Fruit fly (Drosophila melanogaster): Measurements from ENCODE around the gene CG16704.

DNA sequence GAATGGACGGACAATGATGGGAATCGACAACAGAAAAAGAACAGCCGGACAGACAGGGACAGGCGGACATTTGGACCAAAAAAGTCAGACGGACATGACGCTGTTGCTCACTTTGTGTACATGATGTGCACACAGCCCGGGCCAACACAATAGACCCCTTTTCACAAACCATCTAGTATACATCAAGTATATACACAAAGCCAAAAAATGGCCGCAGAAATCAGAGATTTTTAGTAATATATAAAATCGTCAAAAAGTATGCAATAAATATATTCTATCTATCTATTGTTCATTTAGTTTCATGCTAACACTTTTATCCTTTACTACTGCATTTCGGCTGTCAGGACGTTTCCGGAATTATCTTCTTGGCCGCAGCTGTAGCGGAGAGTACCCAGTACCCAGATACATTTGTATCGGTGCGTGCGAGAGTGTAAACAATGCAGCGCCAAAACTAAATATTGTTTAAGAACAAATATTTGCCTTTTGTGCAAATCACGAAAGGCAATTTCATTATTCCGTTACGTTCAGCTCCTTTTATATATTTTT is 27.1 kb upstream of the CG16704 start:
- TF ChIP-seq ase (GFP tag; IDR thresholded peaks at IDR 0.05), result no peak
- no peak for TF ChIP-seq wek (GFP tag; optimal IDR thresholded peaks at IDR 0.05)
- TF ChIP-seq CG2712 (tag; optimal IDR thresholded peaks at IDR 0.05), result no peak
- no peak for TF ChIP-seq gce (GFP tag; IDR thresholded peaks at IDR 0.05)
- no peak for TF ChIP-seq pzg (GFP tag; optimal IDR thresholded peaks at IDR 0.05)

All from whole organism, embryonic.